Worm (Caenorhabditis elegans): ENCODE measurements around the gene F36H9.5.

F36H9.5 gene

DNA sequence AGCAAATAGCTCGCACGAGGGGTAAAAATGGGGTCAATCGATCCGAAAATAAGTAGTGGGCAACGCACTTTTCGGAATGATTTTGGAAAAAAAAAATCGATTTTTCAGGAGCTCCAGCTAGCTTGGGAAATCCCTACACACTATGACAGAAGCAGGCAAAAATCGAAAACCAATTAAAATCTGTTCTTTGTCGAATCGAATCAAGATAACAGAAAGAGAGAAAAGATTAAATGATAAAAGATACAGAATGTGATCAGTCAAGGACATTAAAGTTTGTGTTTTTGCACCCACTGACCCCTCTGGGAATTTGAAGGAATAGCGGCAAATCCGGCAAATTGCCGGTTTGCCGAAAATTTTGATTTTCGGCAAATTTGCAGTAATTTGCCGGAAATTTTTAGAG, 14.4 kb downstream of the F36H9.5 start:
- TF ChIP-seq hlh-1 (tag; optimal IDR thresholded peaks at IDR 0.05) (no peak), ztf-11 (tag; optimal IDR thresholded peaks at IDR 0.05) (no peak), tbx-8 (GFP tag; optimal IDR thresholded peaks at IDR 0.05) (no peak), cnd-1 (tag; optimal IDR thresholded peaks at IDR 0.05) (no peak), elt-3 (tag; optimal IDR thresholded peaks at IDR 0.05) (no peak), nhr-2 (tag; optimal IDR thresholded peaks at IDR 0.05) (no peak), lin-13 (tag; optimal IDR thresholded peaks at IDR 0.05) (no peak), sptf-1 (tag; optimal IDR thresholded peaks at IDR 0.05) (no peak), snpc-4 (tag; optimal IDR thresholded peaks at IDR 0.05) (no peak), elt-1 (tag; optimal IDR thresholded peaks at IDR 0.05; ENCODE audit: borderline replicate concordance, insufficient read depth) (no peak), ceh-39 (tag; optimal IDR thresholded peaks at IDR 0.05) (no peak), nhr-237 (tag; optimal IDR thresholded peaks at IDR 0.05) (no peak), M03D4.4 (tag; optimal IDR thresholded peaks at IDR 0.05) (no peak), nhr-12 (tag; optimal IDR thresholded peaks at IDR 0.05) (no peak), unc-120 (tag; optimal IDR thresholded peaks at IDR 0.05; ENCODE audit: poor library complexity, severe bottlenecking) (no peak), unc-39 (tag; optimal IDR thresholded peaks at IDR 0.05) (no peak), ham-2 (GFP tag; optimal IDR thresholded peaks at IDR 0.05) (no peak), blmp-1 (tag; optimal IDR thresholded peaks at IDR 0.05) (no peak), ceh-83 (GFP tag; optimal IDR thresholded peaks at IDR 0.05) (no peak), mls-2 (tag; optimal IDR thresholded peaks at IDR 0.05) (no peak)

DNA sequence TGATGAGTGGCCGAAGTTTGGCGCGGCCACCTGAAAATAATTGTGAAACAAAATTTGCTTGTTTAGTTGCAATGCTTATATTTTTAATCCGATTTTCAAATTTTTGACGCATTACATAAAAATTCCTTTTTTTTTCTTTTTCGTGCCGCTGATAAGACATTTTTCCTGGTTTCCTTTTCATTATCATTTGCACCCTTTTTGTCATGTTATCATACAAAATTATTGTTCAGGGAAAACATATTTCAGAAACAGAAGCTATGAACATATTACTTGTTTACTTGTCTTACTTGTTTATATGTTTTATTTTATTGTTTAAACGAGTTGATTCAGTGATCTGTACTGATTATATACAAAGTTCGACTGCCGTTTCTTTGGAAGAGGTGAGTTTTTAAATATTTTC, 21.1 kb downstream of the F36H9.5 start, which contains the start of gene clec-205:
Gene clec-205, plus strand, starts transcription at position 212 of the 400 bp plus-strand sequence.
- TF ChIP-seq ceh-83 (GFP tag; optimal IDR thresholded peaks at IDR 0.05), result no peak

DNA sequence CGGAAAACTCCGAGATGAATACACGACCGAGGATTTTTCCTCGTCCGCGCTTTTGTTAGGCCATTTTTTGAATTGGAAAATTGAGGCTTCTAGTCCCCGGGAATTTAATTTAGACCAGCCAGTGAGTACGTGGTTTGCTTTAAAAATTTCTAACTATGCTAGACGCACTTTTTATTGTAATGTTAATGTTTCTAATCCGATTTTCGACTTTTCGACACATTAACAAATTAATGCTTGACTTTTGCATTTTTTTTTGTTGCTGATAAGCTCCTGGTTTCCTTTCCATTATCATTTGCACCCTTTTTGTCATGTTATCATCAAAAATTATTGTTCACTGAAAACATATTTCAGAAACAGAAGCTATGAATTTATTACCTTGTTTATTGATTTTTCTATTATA, 25.0 kb downstream of the F36H9.5 start, which contains the start of gene clec-204:
Gene clec-204, plus strand, starts transcription at position 301 of the 400 bp plus-strand sequence.
- no peak for TF ChIP-seq unc-62 (GFP tag; optimal IDR thresholded peaks at IDR 0.05)
- no peak for TF ChIP-seq cnd-1 (tag; optimal IDR thresholded peaks at IDR 0.05)
- no peak for TF ChIP-seq ceh-83 (GFP tag; optimal IDR thresholded peaks at IDR 0.05)
- no peak for TF ChIP-seq bed-3 (GFP tag; optimal IDR thresholded peaks at IDR 0.05)
- no peak for TF ChIP-seq ham-2 (GFP tag; optimal IDR thresholded peaks at IDR 0.05)
- TF ChIP-seq mep-1 (tag; optimal IDR thresholded peaks at IDR 0.05), result no peak
- TF ChIP-seq unc-120 (tag; optimal IDR thresholded peaks at IDR 0.05; ENCODE audit: poor library complexity, severe bottlenecking), result no peak
- no peak for TF ChIP-seq flh-1 (GFP tag; optimal IDR thresholded peaks at IDR 0.05)
- TF ChIP-seq lin-32 (GFP tag; optimal IDR thresholded peaks at IDR 0.05), result no peak
- TF ChIP-seq ces-1 (GFP tag; optimal IDR thresholded peaks at IDR 0.05), result no peak
- TF ChIP-seq zip-8 (tag; optimal IDR thresholded peaks at IDR 0.05), result no peak

DNA sequence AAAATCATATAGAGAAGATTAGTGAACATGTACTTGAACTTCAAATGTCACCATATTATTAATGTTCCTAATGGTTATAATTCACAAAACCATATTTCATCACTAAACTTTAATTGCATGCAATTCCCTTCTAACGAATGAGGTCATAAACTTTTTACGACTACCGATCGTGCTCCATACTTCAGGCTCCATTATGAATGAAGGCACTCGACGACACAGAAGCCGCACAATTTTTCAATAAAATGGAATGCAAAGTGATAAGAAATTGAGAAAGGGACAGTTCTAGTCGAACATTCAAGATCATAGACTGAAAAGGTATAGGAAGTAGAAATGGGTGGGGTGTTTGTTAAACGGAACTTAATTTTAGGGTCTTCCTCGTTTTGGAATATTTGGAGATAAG, 25.7 kb downstream of the F36H9.5 start:
- no peak for TF ChIP-seq nhr-28 (tag; optimal IDR thresholded peaks at IDR 0.05)
- no peak for TF ChIP-seq zip-8 (tag; optimal IDR thresholded peaks at IDR 0.05)
- TF ChIP-seq snpc-4 (tag; optimal IDR thresholded peaks at IDR 0.05), result no peak
- TF ChIP-seq nhr-2 (tag; optimal IDR thresholded peaks at IDR 0.05), result no peak
- no peak for TF ChIP-seq nhr-237 (tag; optimal IDR thresholded peaks at IDR 0.05)
- TF ChIP-seq blmp-1 (tag; optimal IDR thresholded peaks at IDR 0.05), result no peak
- TF ChIP-seq unc-62 (GFP tag; optimal IDR thresholded peaks at IDR 0.05), result no peak
- no peak for TF ChIP-seq drap-1 (GFP tag; optimal IDR thresholded peaks at IDR 0.05)
- no peak for TF ChIP-seq bed-3 (GFP tag; optimal IDR thresholded peaks at IDR 0.05)
- TF ChIP-seq pha-4 (tag; optimal IDR thresholded peaks at IDR 0.05), result no peak
- no peak for TF ChIP-seq unc-120 (tag; optimal IDR thresholded peaks at IDR 0.05; ENCODE audit: poor library complexity, severe bottlenecking)

DNA sequence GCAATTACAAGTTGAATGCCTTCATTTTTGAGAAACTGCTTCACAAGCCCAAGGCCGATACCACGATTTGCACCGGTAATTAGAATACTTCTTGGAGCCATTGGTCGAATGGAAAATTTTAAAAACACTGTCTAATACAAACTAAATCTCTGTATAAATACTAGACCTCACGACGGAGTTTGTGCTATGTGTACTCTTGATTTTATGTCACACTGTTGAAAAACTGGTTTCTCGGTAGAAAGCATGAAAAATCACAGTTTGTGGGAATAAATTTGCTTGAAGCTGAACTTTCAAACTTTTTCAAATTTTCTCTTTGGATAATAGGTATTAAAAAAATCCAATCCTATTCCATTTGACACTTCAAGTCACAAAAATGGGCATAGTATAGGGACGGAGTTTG, 26.2 kb downstream of the F36H9.5 start, which contains the start of gene ZK697.14:
Gene ZK697.14, minus strand, starts transcription at position 101 of the 400 bp plus-strand sequence.
- no peak for TF ChIP-seq bed-3 (GFP tag; optimal IDR thresholded peaks at IDR 0.05)
- TF ChIP-seq snpc-4 (tag; optimal IDR thresholded peaks at IDR 0.05), result no peak

DNA sequence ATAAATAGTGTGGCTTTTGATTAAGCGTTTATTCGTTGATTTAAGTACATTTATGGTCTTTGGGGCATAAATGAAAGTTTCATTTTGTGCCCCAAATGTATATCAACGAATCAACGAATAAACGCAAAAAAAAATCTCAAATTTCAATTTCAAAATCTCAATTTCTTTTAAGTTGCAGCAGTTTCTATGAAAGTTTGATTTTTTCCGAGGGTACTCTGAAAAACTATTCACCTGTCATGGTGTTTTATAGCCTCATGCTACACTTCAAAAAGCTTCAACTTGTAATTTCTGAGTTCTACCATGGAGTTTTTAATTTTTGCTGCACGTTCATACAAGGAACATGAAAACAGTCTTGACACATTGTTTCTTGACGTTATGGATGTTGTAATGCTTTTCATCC, 29.3 kb downstream of the F36H9.5 start, which contains the start of gene ZK697.1:
Gene ZK697.1, plus strand, starts transcription at position 301 of the 400 bp plus-strand sequence.
- TF ChIP-seq mls-2 (tag; optimal IDR thresholded peaks at IDR 0.05), result no peak
- TF ChIP-seq nhr-237 (tag; optimal IDR thresholded peaks at IDR 0.05), result no peak
- no peak for TF ChIP-seq drap-1 (GFP tag; optimal IDR thresholded peaks at IDR 0.05)
- no peak for TF ChIP-seq unc-39 (tag; optimal IDR thresholded peaks at IDR 0.05)
- TF ChIP-seq lsy-2 (tag; optimal IDR thresholded peaks at IDR 0.05), result no peak

Data from whole organism, mixed stage, embryonic.